Worm (Caenorhabditis elegans): ENCODE data around the gene nish-1.

Gene nish-1

ce11 chrIV:10887285-10887684, 23.2 kb downstream of the nish-1 start, which contains the start of gene F13E9.16:
F13E9.16 (minus strand) TSS chrIV:10887385.
- no peak for TF ChIP-seq nhr-232 (tag; optimal IDR thresholded peaks at IDR 0.05)
- no peak for TF ChIP-seq rnt-1 (tag; optimal IDR thresholded peaks at IDR 0.05)
- TF ChIP-seq ceh-6 (GFP tag; optimal IDR thresholded peaks at IDR 0.05), result no peak
- no peak for TF ChIP-seq C38D4.7 (GFP tag; optimal IDR thresholded peaks at IDR 0.05)
- no peak for TF ChIP-seq ceh-34 (tag; optimal IDR thresholded peaks at IDR 0.05)
- no peak for TF ChIP-seq pha-4 (tag; optimal IDR thresholded peaks at IDR 0.05)
- TF ChIP-seq odd-2 (tag; optimal IDR thresholded peaks at IDR 0.05), result no peak
- no peak for TF ChIP-seq che-1 (tag; optimal IDR thresholded peaks at IDR 0.05)
- TF ChIP-seq tbx-2 (tag; optimal IDR thresholded peaks at IDR 0.05), result no peak
- no peak for TF ChIP-seq ahr-1 (tag; optimal IDR thresholded peaks at IDR 0.05)
- no peak for TF ChIP-seq elt-2 (tag; optimal IDR thresholded peaks at IDR 0.05)
- no peak for TF ChIP-seq ceh-45 (GFP tag; IDR thresholded peaks at IDR 0.05)
- no peak for TF ChIP-seq dve-1 (tag; optimal IDR thresholded peaks at IDR 0.05)
- TF ChIP-seq ceh-31 (tag; optimal IDR thresholded peaks at IDR 0.05), result no peak
- TF ChIP-seq unc-86 (tag; optimal IDR thresholded peaks at IDR 0.05), result no peak
- TF ChIP-seq pax-1 (tag; optimal IDR thresholded peaks at IDR 0.05), result no peak
- no peak for TF ChIP-seq K09A11.1 (tag; optimal IDR thresholded peaks at IDR 0.05; ENCODE audit: insufficient read depth)
- no peak for TF ChIP-seq hlh-6 (tag; optimal IDR thresholded peaks at IDR 0.05)

- TF ChIP-seq gmeb-2 (tag; optimal IDR thresholded peaks at IDR 0.05) (no peak), hlh-15 (tag; optimal IDR thresholded peaks at IDR 0.05) (no peak), ceh-22 (tag; optimal IDR thresholded peaks at IDR 0.05) (no peak), lin-11 (tag; optimal IDR thresholded peaks at IDR 0.05) (no peak), nhr-232 (tag; optimal IDR thresholded peaks at IDR 0.05) (no peak), sox-4 (tag; optimal IDR thresholded peaks at IDR 0.05) (no peak), pha-4 (tag; optimal IDR thresholded peaks at IDR 0.05) (no peak), ceh-6 (GFP tag; optimal IDR thresholded peaks at IDR 0.05) (no peak), tbx-7 (tag; optimal IDR thresholded peaks at IDR 0.05) (no peak), che-1 (tag; optimal IDR thresholded peaks at IDR 0.05) (no peak), odd-2 (tag; optimal IDR thresholded peaks at IDR 0.05) (no peak), C38D4.7 (GFP tag; optimal IDR thresholded peaks at IDR 0.05) (no peak), npax-4 (tag; optimal IDR thresholded peaks at IDR 0.05) (no peak), madf-2 (tag; optimal IDR thresholded peaks at IDR 0.05) (no peak), ttx-3 (tag; optimal IDR thresholded peaks at IDR 0.05) (no peak), K02D7.2 (tag; optimal IDR thresholded peaks at IDR 0.05) (no peak), mec-3 (tag; optimal IDR thresholded peaks at IDR 0.05; ENCODE audit: borderline replicate concordance) (no peak)
These were observed 25.8 kb downstream of the nish-1 start, which contains the start of gene F13E9.15 for ce11 chrIV:10889820-10890462. F13E9.15 (minus strand) TSS chrIV:10889870.

- no peak for TF ChIP-seq dve-1 (tag; optimal IDR thresholded peaks at IDR 0.05)
- no peak for TF ChIP-seq che-1 (tag; optimal IDR thresholded peaks at IDR 0.05)
- TF ChIP-seq zip-5 (tag; optimal IDR thresholded peaks at IDR 0.05), result no peak
- TF ChIP-seq T23F11.4 (GFP tag; optimal IDR thresholded peaks at IDR 0.05), result no peak
- no peak for TF ChIP-seq ceh-22 (tag; optimal IDR thresholded peaks at IDR 0.05)
- no peak for TF ChIP-seq hlh-15 (tag; optimal IDR thresholded peaks at IDR 0.05)
- TF ChIP-seq pqm-1 (tag; optimal IDR thresholded peaks at IDR 0.05), result no peak
- no peak for TF ChIP-seq pha-4 (tag; optimal IDR thresholded peaks at IDR 0.05)
- no peak for TF ChIP-seq unc-3 (GFP tag; conservative IDR thresholded peaks at IDR 0.05)
- no peak for TF ChIP-seq unc-3 (tag; optimal IDR thresholded peaks at IDR 0.05)
- TF ChIP-seq lin-11 (tag; optimal IDR thresholded peaks at IDR 0.05), result no peak
- no peak for TF ChIP-seq elt-4 (tag; optimal IDR thresholded peaks at IDR 0.05)
- TF ChIP-seq unc-55 (GFP tag; optimal IDR thresholded peaks at IDR 0.05), result no peak
- no peak for TF ChIP-seq nhr-232 (tag; optimal IDR thresholded peaks at IDR 0.05)
These were observed 27.9 kb downstream of the nish-1 start, which contains the start of gene srlf-12 for ce11 chrIV:10891993-10892392. srlf-12 (minus strand) TSS chrIV:10892093.

- no peak for TF ChIP-seq sox-2 (GFP tag; IDR thresholded peaks at IDR 0.05)
- TF ChIP-seq pha-4 (tag; optimal IDR thresholded peaks at IDR 0.05), result no peak
- TF ChIP-seq sdc-2 (tag; optimal IDR thresholded peaks at IDR 0.05), result no peak
- TF ChIP-seq elt-4 (tag; optimal IDR thresholded peaks at IDR 0.05), result no peak
These were observed 30.1 kb downstream of the nish-1 start, which contains the start of gene srlf-14 for ce11 chrIV:10894255-10894654. srlf-14 (minus strand) TSS chrIV:10894355.
